Fruit fly (Drosophila melanogaster) whole organism: ENCODE results near the gene GC1.

Source experiments
- CG8478 ChIP-seq: fragments of >200 bp; optimal IDR thresholded peaks from 2 replicates; lab custom pipeline; 2018; ENCODE audit warnings: inconsistent platforms
- pan ChIP-seq: fragments of >200 bp; optimal IDR thresholded peaks from 2 replicates; lab custom pipeline; 2017
- psq ChIP-seq: fragments of >200 bp; optimal IDR thresholded peaks from 2 replicates; lab custom pipeline; 2017

DNA sequence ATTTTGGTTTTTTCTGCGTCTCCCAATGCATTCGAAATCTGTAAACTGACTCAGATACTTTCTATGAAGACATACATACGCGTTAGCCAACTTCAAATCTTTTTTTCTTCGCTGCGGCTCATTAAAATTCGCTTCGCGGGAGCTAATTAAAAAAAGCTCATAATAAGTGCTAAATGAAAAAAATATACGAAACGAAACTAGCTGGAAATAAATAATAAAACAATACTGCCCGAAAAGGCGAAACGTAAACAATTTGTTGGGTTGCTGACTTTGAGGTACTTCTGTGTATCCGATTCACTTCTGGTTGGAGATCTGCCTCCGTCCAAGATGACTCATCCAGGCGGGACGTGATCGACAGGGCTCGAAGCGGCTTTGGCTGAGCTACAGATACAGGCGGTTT, 22.5 kb downstream of the GC1 start:
- no peak for TF ChIP-seq CG8478
- TF ChIP-seq psq (lab: Kevin White, UChicago): no peak
- TF ChIP-seq pan: no peak
